Worm (Caenorhabditis elegans): Measurements from ENCODE around the gene srg-16.

DNA sequence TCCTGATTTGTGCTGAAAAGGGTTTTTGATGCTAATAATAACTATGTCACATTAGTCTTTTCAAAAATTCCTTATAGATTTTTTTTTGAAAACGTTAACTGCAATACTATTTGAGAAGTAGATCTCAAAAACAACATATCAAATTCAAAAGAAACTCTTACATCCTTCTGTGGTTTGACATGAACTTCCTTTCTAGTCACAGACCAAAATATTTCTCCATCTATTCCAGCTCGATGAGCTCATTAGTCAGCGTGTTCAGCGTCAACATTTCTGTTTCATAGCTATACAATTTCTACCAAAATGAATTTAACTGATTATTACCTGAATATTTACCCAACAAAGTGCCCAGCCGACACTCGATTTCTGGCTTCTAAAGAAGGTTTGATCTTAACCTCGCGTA, 41.7 kb downstream of the srg-16 start, which contains the start of gene srh-67:
- TF ChIP-seq fos-1 (tag; optimal IDR thresholded peaks at IDR 0.05) (no peak), hlh-17 (GFP tag; optimal IDR thresholded peaks at IDR 0.05; ENCODE audit: borderline replicate concordance) (no peak), unc-62 (GFP tag; optimal IDR thresholded peaks at IDR 0.05) (no peak), Y116A8C.19 (tag; optimal IDR thresholded peaks at IDR 0.05; ENCODE audit: borderline replicate concordance) (no peak), F16B12.6 (tag; optimal IDR thresholded peaks at IDR 0.05) (no peak), grh-1 (GFP tag; IDR thresholded peaks at IDR 0.05) (no peak), ama-1 (optimal IDR thresholded peaks at IDR 0.05) (no peak), nhr-11 (tag; optimal IDR thresholded peaks at IDR 0.05) (no peak)
